Worm (Caenorhabditis elegans) whole organism, L3 larva: ENCODE results near the gene tbg-1.

Experiments used
- R02D3.7 ChIP-seq: fragments of 150-350 bp; optimal IDR thresholded peaks from 2 replicates; lab custom pipeline; 2014; ENCODE audit warnings: missing biosample characterization, missing genetic modification characterization
- ama-1 ChIP-seq: fragments of 150-350 bp; optimal IDR thresholded peaks from 2 replicates; lab custom pipeline; 2018
- ceh-16 ChIP-seq: sonication (generic microtip); optimal IDR thresholded peaks from 2 replicates; lab custom pipeline; 2017; ENCODE audit warnings: missing biosample characterization, missing genetic modification characterization
- ceh-82 ChIP-seq: fragments of 150-350 bp; optimal IDR thresholded peaks from 2 replicates; lab custom pipeline; 2014; ENCODE audit warnings: missing biosample characterization, missing genetic modification characterization
- egl-27 ChIP-seq: sonication (generic microtip); optimal IDR thresholded peaks from 4 replicates; lab custom pipeline; 2017; ENCODE audit warnings: missing biosample characterization, missing genetic modification reagents, missing genetic modification characterization
- egl-5 ChIP-seq: fragments of 150-350 bp; optimal IDR thresholded peaks from 2 replicates; lab custom pipeline; 2017; ENCODE audit warnings: missing biosample characterization, missing genetic modification reagents, missing genetic modification characterization, inconsistent platforms
- elt-2 ChIP-seq: sonication (generic microtip); optimal IDR thresholded peaks from 2 replicates; lab custom pipeline; 2016; ENCODE audit warnings: missing genetic modification reagents, mild to moderate bottlenecking, missing genetic modification characterization, missing compliant biosample characterization
- elt-3 ChIP-seq, 3 experiments: fragments of 150-350 bp in 1 of 3; sonication (generic microtip) in 2 of 3; optimal IDR thresholded peaks; 2 replicates in 2 of 3; 4 replicates in 1 of 3; lab custom pipeline; 2014 to 2017; ENCODE audit warnings: missing biosample characterization in 3 of 3, missing genetic modification characterization in 3 of 3
- fkh-10 ChIP-seq: sonication (generic microtip); optimal IDR thresholded peaks from 2 replicates; lab custom pipeline; 2017; ENCODE audit warnings: missing biosample characterization, missing genetic modification reagents, missing genetic modification characterization
- fos-1 ChIP-seq: fragments of 150-350 bp; optimal IDR thresholded peaks from 2 replicates; lab custom pipeline; 2014; ENCODE audit warnings: missing biosample characterization, missing genetic modification characterization
- hmg-11 ChIP-seq: sonication (generic microtip); optimal IDR thresholded peaks from 2 replicates; lab custom pipeline; 2016; ENCODE audit warnings: missing genetic modification characterization, missing compliant biosample characterization
- jun-1 ChIP-seq: fragments of 150-350 bp; optimal IDR thresholded peaks from 2 replicates; lab custom pipeline; 2014; ENCODE audit warnings: missing biosample characterization, missing genetic modification reagents, missing genetic modification characterization
- lin-15B ChIP-seq: fragments of 150-350 bp; optimal IDR thresholded peaks from 2 replicates; lab custom pipeline; 2014; ENCODE audit warnings: missing biosample characterization, missing genetic modification characterization
- lin-39 ChIP-seq: fragments of 150-350 bp; optimal IDR thresholded peaks from 2 replicates; lab custom pipeline; 2018; ENCODE audit warnings: missing biosample characterization, missing genetic modification reagents, missing genetic modification characterization
- lsy-12 ChIP-seq: sonication (generic microtip); optimal IDR thresholded peaks from 2 replicates; lab custom pipeline; 2016; ENCODE audit warnings: mild to moderate bottlenecking, missing genetic modification characterization, missing compliant biosample characterization
- mdl-1 ChIP-seq: fragments of 150-350 bp; optimal IDR thresholded peaks from 2 replicates; lab custom pipeline; 2014; ENCODE audit warnings: missing biosample characterization, missing genetic modification characterization
- mml-1 ChIP-seq: fragments of 150-350 bp; sonication (generic microtip); optimal IDR thresholded peaks from 3 replicates; lab custom pipeline; 2014; ENCODE audit warnings: missing biosample characterization, missing genetic modification characterization
- nfya-1 ChIP-seq: sonication (generic microtip); optimal IDR thresholded peaks from 2 replicates; lab custom pipeline; 2017; ENCODE audit warnings: missing genetic modification characterization, mild to moderate bottlenecking, missing compliant biosample characterization, antibody characterized with exemption, moderate library complexity; ENCODE audit not compliant: insufficient read depth
- nhr-23 ChIP-seq: fragments of 150-350 bp; optimal IDR thresholded peaks from 2 replicates; lab custom pipeline; 2014; ENCODE audit warnings: missing biosample characterization, missing genetic modification reagents, missing genetic modification characterization
- nhr-237 ChIP-seq: fragments of 150-350 bp; optimal IDR thresholded peaks from 2 replicates; lab custom pipeline; 2014; ENCODE audit warnings: missing biosample characterization, missing genetic modification characterization
- nhr-25 ChIP-seq: sonication (generic microtip); optimal IDR thresholded peaks from 2 replicates; lab custom pipeline; 2017; ENCODE audit warnings: missing biosample characterization, missing genetic modification characterization
- nhr-28 ChIP-seq: fragments of 150-350 bp; optimal IDR thresholded peaks from 2 replicates; lab custom pipeline; 2014; ENCODE audit warnings: missing biosample characterization, missing genetic modification characterization
- nhr-43 ChIP-seq: sonication (generic microtip); optimal IDR thresholded peaks from 2 replicates; lab custom pipeline; 2016; ENCODE audit warnings: mild to moderate bottlenecking, missing genetic modification characterization, missing compliant biosample characterization; ENCODE audit not compliant: poor library complexity, severe bottlenecking
- nhr-67 ChIP-seq: fragments of 150-350 bp; optimal IDR thresholded peaks from 2 replicates; lab custom pipeline; 2014; ENCODE audit warnings: missing biosample characterization, missing genetic modification characterization
- nhr-76 ChIP-seq: fragments of 150-350 bp; sonication (generic microtip); optimal IDR thresholded peaks from 5 replicates; lab custom pipeline; 2014; ENCODE audit warnings: missing biosample characterization, missing genetic modification characterization
- nhr-77 ChIP-seq: fragments of 150-350 bp; optimal IDR thresholded peaks from 2 replicates; lab custom pipeline; 2014; ENCODE audit warnings: missing biosample characterization, missing genetic modification characterization
- pha-4 ChIP-seq: fragments of 150-350 bp; optimal IDR thresholded peaks from 2 replicates; lab custom pipeline; 2014; ENCODE audit warnings: missing biosample characterization, missing genetic modification reagents, missing genetic modification characterization
- pqm-1 ChIP-seq: fragments of 150-350 bp; optimal IDR thresholded peaks from 2 replicates; lab custom pipeline; 2017; ENCODE audit warnings: missing biosample characterization, missing genetic modification characterization, inconsistent platforms
- sea-2 ChIP-seq: fragments of 150-350 bp; sonication (generic microtip); optimal IDR thresholded peaks from 4 replicates; lab custom pipeline; 2014; ENCODE audit warnings: missing biosample characterization, missing genetic modification reagents, missing genetic modification characterization
- skn-1 ChIP-seq: fragments of 150-350 bp; optimal IDR thresholded peaks from 2 replicates; lab custom pipeline; 2014; ENCODE audit warnings: missing biosample characterization, missing genetic modification characterization
- snpc-4 ChIP-seq: fragments of 150-350 bp; optimal IDR thresholded peaks from 2 replicates; lab custom pipeline; 2014; ENCODE audit warnings: missing biosample characterization, missing genetic modification characterization
- tbx-2 ChIP-seq: sonication (generic microtip); optimal IDR thresholded peaks from 2 replicates; lab custom pipeline; 2016; ENCODE audit warnings: mild to moderate bottlenecking, missing genetic modification characterization, missing compliant biosample characterization
- unc-39 ChIP-seq: sonication (generic microtip); optimal IDR thresholded peaks from 4 replicates; lab custom pipeline; 2017; ENCODE audit warnings: missing biosample characterization, missing genetic modification characterization
- ztf-4 ChIP-seq: fragments of 150-350 bp; optimal IDR thresholded peaks from 2 replicates; lab custom pipeline; 2014; ENCODE audit warnings: missing biosample characterization, missing genetic modification characterization

Gene tbg-1

DNA sequence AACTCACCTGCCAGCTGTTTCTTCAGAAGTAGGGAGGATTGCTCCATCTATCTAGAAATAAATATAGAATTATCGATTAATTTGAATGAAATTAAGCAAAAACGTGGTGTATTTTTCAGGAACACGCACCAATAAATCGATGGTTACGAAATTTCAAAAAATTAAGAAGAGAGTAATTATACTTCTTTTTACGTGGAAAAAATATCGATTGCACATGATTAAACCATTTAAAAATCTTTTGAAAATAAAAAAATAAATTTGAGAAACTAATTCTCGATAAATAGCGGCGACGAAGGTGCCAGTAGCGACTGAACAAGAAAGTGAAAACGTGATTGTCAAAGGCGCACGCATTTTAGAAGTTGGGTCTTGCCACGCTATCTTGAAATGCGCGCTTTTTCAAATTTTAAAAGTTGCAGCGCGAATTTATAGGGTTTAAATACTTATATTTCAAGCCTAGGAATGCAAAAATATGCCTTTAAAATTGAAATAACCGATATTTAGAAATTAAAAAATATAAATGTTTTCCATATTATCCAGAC, 2.2 kb upstream of the tbg-1 start, which contains the start of gene ubc-7 (continued):
- peak; percentile 51 for TF ChIP-seq mdl-1
- TF ChIP-seq nhr-28 (tag; lab: Kevin White, UChicago) = no peak
- TF ChIP-seq snpc-4 (tag; lab: Kevin White, UChicago) = peak; percentile 57
- TF ChIP-seq, all 47 proteins: peak for 20

DNA sequence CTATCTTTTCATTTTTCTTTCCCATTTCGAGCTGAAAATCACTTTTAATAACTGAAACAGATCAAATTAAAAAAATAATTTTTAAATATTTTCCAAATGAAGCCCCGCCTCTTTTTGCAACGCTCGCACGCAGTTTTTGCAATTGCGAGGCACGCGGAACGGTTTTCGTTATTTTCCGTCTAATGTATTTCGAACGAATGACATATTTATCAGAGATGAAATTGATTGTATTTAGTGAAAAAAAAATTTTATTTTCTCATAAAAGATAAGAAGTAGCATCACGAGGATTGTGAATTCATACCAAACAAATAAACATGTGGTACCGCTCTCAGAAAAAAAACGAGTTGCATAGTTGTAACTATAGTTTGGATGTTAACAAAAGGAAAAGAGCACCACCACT, 901 bp upstream of the tbg-1 start, which contains the start of gene rpac-19:
Gene rpac-19 (minus strand): TSS at position 31 of the 400 bp plus-strand sequence.
- TF ChIP-seq nhr-28 (tag; lab: Kevin White, UChicago) (no peak), mml-1 (no peak), snpc-4 (tag; lab: Kevin White, UChicago) (peak; percentile 53), nhr-76 (tag; lab: Kevin White, UChicago) (no peak), nhr-25 (tag; lab: Kevin White, UChicago) (peak; percentile 37), lin-39 (peak; percentile 16), jun-1 (peak; percentile 36), fkh-10 (GFP tag; lab: Kevin White, UChicago) (no peak), tbx-2 (tag; lab: Kevin White, UChicago) (peak; percentile 29), nhr-43 (tag; lab: Kevin White, UChicago) (peak; percentile 77), nhr-23 (tag; lab: Kevin White, UChicago) (peak; percentile 72), hmg-11 (tag; lab: Kevin White, UChicago) (peak; percentile 71), nfya-1 (tag; lab: Kevin White, UChicago) (peak; percentile 66), lin-15B (tag; lab: Kevin White, UChicago) (peak; percentile 6), ama-1 (lab: Kevin White, UChicago) (peak; percentile 93), pha-4 (tag; lab: Kevin White, UChicago) (peak; percentile 82), egl-5 (tag; lab: Kevin White, UChicago) (peak; percentile 56), elt-2 (tag; lab: Kevin White, UChicago) (peak; percentile 80), skn-1 (tag; lab: Kevin White, UChicago) (peak; percentile 33), nhr-67 (tag; lab: Kevin White, UChicago) (peak; percentile 25), nhr-237 (no peak), lsy-12 (tag; lab: Kevin White, UChicago) (peak; percentile 80), unc-39 (tag; lab: Kevin White, UChicago) (no peak)

DNA sequence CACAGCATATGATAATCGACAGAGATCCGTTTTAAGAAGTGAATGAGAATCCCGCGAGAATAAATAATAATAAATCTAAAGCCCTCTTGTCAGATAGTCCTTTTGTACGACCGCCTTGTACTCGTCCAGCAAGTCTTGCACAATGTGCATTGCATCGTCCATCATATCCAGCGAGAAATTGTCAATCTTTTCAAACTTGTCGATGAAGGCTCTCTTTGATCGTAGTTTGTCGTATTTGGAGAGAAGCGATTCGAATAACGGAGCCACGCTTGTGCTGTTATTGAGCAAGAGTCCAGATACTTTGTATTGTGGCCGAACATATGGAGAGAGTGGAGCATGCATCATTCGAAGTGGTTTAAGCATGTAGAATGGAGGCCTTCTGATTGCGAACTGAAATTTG, 2.4 kb downstream of the tbg-1 start:
- TF ChIP-seq lsy-12 (tag; lab: Kevin White, UChicago) (peak; percentile 13), ztf-4 (peak; percentile 43), ama-1 (lab: Kevin White, UChicago) (peak; percentile 56), ceh-16 (tag; lab: Kevin White, UChicago) (no peak), jun-1 (no peak), mml-1 (no peak), elt-3 (tag; optimal IDR thresholded peaks at IDR 0.05; lab: Kevin White, UChicago) (no peak)
- TF ChIP-seq, all 47 proteins: peak for 3

DNA sequence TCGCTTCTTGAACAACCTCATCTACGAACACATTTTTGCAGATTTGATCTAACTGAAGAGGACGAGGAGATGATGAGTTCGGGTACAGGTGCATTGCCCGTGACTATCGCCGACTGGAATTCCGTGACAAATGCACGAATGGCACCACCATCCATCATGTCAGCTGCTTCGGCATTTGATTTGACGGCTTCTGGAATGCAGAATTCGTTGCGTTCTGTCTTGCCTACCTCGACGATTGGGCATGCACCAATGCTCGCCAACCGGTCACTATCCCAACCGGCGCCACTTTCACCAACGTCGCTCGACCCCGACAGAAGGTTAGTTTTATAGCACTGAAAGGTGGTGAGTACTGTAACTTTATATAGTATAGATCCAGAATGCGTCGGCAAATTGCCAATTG, 5.5 kb downstream of the tbg-1 start:
- TF ChIP-seq egl-27 (tag; lab: Kevin White, UChicago) = no peak
- TF ChIP-seq pha-4 (tag; lab: Kevin White, UChicago) = no peak
- TF ChIP-seq sea-2 (GFP tag; lab: Kevin White, UChicago) = no peak
- no peak for TF ChIP-seq ceh-16 (tag; lab: Kevin White, UChicago)
- no peak for TF ChIP-seq lin-39
- TF ChIP-seq elt-3 (tag; optimal IDR thresholded peaks at IDR 0.05; lab: Kevin White, UChicago) = no peak
- TF ChIP-seq mml-1 = no peak
- TF ChIP-seq lin-15B (tag; lab: Kevin White, UChicago) = no peak
- no peak for TF ChIP-seq unc-39 (tag; lab: Kevin White, UChicago)
- no peak for TF ChIP-seq fos-1
- TF ChIP-seq jun-1 = no peak
- no peak for TF ChIP-seq skn-1 (tag; lab: Kevin White, UChicago)
- no peak for TF ChIP-seq ceh-82 (tag; lab: Kevin White, UChicago)
- no peak for TF ChIP-seq R02D3.7 (tag; lab: Kevin White, UChicago)
- no peak for TF ChIP-seq tbx-2 (tag; lab: Kevin White, UChicago)
- TF ChIP-seq ztf-4 = no peak
- TF ChIP-seq pqm-1 (tag; lab: Kevin White, UChicago) = no peak
- no peak for TF ChIP-seq nhr-76 (tag; lab: Kevin White, UChicago)
- no peak for TF ChIP-seq hmg-11 (tag; lab: Kevin White, UChicago)
- no peak for TF ChIP-seq nhr-77 (tag; lab: Kevin White, UChicago)
